Worm (Caenorhabditis elegans): ENCODE results near the gene B0334.10.

ce11 chrII:11492843-11493242 lies 25.4 kb upstream of the B0334.10 start, which contains the start of gene hacl-1:
- TF ChIP-seq dao-5 (tag; optimal IDR thresholded peaks at IDR 0.05): no peak
- no peak for TF ChIP-seq him-1 (tag; optimal IDR thresholded peaks at IDR 0.05)
- no peak for TF ChIP-seq W03F9.2 (tag; optimal IDR thresholded peaks at IDR 0.05)
